Worm (Caenorhabditis elegans): ENCODE data around the gene nbet-1.
"Not testable (repeated sequence)": the region's sequence is repeated elsewhere in the genome, so short reads cannot be mapped to it uniquely, and the experiment has no call there.

The nbet-1 gene

ce11 chrIV:5209390-5209789, at the start of gene nbet-1, which contains the start of gene Y59E9AL.36:
nbet-1 (plus strand) TSS chrIV:5209501.
Y59E9AL.36 (minus strand) TSS chrIV:5209481.
- TF ChIP-seq cog-1 (tag; optimal IDR thresholded peaks at IDR 0.05) (peak; percentile 39), klf-2 (GFP tag; conservative IDR thresholded peaks at IDR 0.05) (no peak)

ce11 chrIV:5160171-5160570, 49.1 kb upstream of the nbet-1 start, which contains the start of the genes C24D10.6 and C24D10.4:
C24D10.6 (minus strand) TSS chrIV:5160248.
C24D10.4 (plus strand) TSS chrIV:5160522.
- TF ChIP-seq ref-1 (GFP tag; conservative IDR thresholded peaks at IDR 0.05) (no peak), cog-1 (tag; optimal IDR thresholded peaks at IDR 0.05) (no peak), med-1 (GFP tag; optimal IDR thresholded peaks at IDR 0.05; ENCODE audit: insufficient read depth) (no peak)

- not testable (repeated sequence) for TF ChIP-seq tab-1, ztf-23, flt-1 (GFP tag; IDR thresholded peaks at IDR 0.05)
Observed at ce11 chrIV:5162941-5163340, 46.4 kb upstream of the nbet-1 start, which contains the start of the genes nspd-3 and C24D10.2. nspd-3 (minus strand) TSS chrIV:5163041. C24D10.2 (plus strand) TSS chrIV:5163339.

ce11 chrIV:5165626-5166025, 43.7 kb upstream of the nbet-1 start, which contains the start of gene nspd-6:
nspd-6 (minus strand) TSS chrIV:5165726.
- TF ChIP-seq ztf-29, flt-1, T22C8.4 (GFP tag; IDR thresholded peaks at IDR 0.05): not testable (repeated sequence)

ce11 chrIV:5166030-5166429, 43.3 kb upstream of the nbet-1 start, which contains the start of gene ptp-5.1:
ptp-5.1 (plus strand) TSS chrIV:5166330.
- TF ChIP-seq ref-1 (GFP tag; conservative IDR thresholded peaks at IDR 0.05) (no peak), tab-1 (GFP tag; IDR thresholded peaks at IDR 0.05) (no peak), T22C8.4 (GFP tag; IDR thresholded peaks at IDR 0.05) (no peak), med-1 (GFP tag; optimal IDR thresholded peaks at IDR 0.05; ENCODE audit: insufficient read depth) (no peak), ztf-29 (GFP tag; IDR thresholded peaks at IDR 0.05) (no peak), flt-1 (GFP tag; IDR thresholded peaks at IDR 0.05) (no peak), cog-1 (tag; optimal IDR thresholded peaks at IDR 0.05) (no peak)

- peak; percentile 48 for TF ChIP-seq cog-1 (tag; optimal IDR thresholded peaks at IDR 0.05)
- no peak for TF ChIP-seq T22C8.4 (GFP tag; IDR thresholded peaks at IDR 0.05)
Observed at ce11 chrIV:5169335-5169734, 40.0 kb upstream of the nbet-1 start.

- TF ChIP-seq T22C8.4 (GFP tag; IDR thresholded peaks at IDR 0.05) (no peak), ref-1 (GFP tag; conservative IDR thresholded peaks at IDR 0.05) (no peak), klf-2 (GFP tag; conservative IDR thresholded peaks at IDR 0.05) (no peak), cog-1 (tag; optimal IDR thresholded peaks at IDR 0.05) (no peak), ztf-23 (GFP tag; IDR thresholded peaks at IDR 0.05) (no peak), med-1 (GFP tag; optimal IDR thresholded peaks at IDR 0.05; ENCODE audit: insufficient read depth) (no peak), flt-1 (GFP tag; IDR thresholded peaks at IDR 0.05) (no peak), tab-1 (GFP tag; IDR thresholded peaks at IDR 0.05) (no peak), ztf-29 (GFP tag; IDR thresholded peaks at IDR 0.05) (no peak)
Observed at ce11 chrIV:5171994-5172528, 37.2 kb upstream of the nbet-1 start.

- TF ChIP-seq flt-1 (GFP tag; IDR thresholded peaks at IDR 0.05) = 0 out of 2 replicates have a peak, but pooled peaks have one; percentile 40
- no peak for TF ChIP-seq tab-1 (GFP tag; IDR thresholded peaks at IDR 0.05)
- no peak for TF ChIP-seq cog-1 (tag; optimal IDR thresholded peaks at IDR 0.05)
Observed at ce11 chrIV:5173032-5173431, 36.3 kb upstream of the nbet-1 start, which contains the start of gene lam-1. lam-1 (plus strand) TSS chrIV:5173332.

- TF ChIP-seq tab-1 (GFP tag; IDR thresholded peaks at IDR 0.05) (peak; percentile 70; the same call in 1 of the 2 replicates), T22C8.4 (GFP tag; IDR thresholded peaks at IDR 0.05) (no peak), cog-1 (tag; optimal IDR thresholded peaks at IDR 0.05) (peak; percentile 87), klf-2 (GFP tag; conservative IDR thresholded peaks at IDR 0.05) (no peak), ref-1 (GFP tag; conservative IDR thresholded peaks at IDR 0.05) (0 out of 2 replicates have a peak, but pooled peaks have one; percentile 25), med-1 (GFP tag; optimal IDR thresholded peaks at IDR 0.05; ENCODE audit: insufficient read depth) (peak; percentile 16), ztf-23 (GFP tag; IDR thresholded peaks at IDR 0.05) (peak; percentile 82; the same call in 1 of the 2 replicates), flt-1 (GFP tag; IDR thresholded peaks at IDR 0.05) (peak; percentile 87), ztf-29 (GFP tag; IDR thresholded peaks at IDR 0.05) (no peak)
Observed at ce11 chrIV:5183755-5184166, 25.5 kb upstream of the nbet-1 start, which contains the start of gene W03F8.4. W03F8.4 (plus strand) TSS chrIV:5184123.

ce11 chrIV:5186480-5187205, 22.7 kb upstream of the nbet-1 start, which contains the start of the genes W03F8.6 and mtrf-1L:
W03F8.6 (minus strand) TSS chrIV:5186580.
mtrf-1L (plus strand) TSS chrIV:5187155.
- TF ChIP-seq klf-2 (GFP tag; conservative IDR thresholded peaks at IDR 0.05) = no peak
- no peak for TF ChIP-seq flt-1 (GFP tag; IDR thresholded peaks at IDR 0.05)
- TF ChIP-seq ztf-29 (GFP tag; IDR thresholded peaks at IDR 0.05) = no peak
- no peak for TF ChIP-seq T22C8.4 (GFP tag; IDR thresholded peaks at IDR 0.05)
- no peak for TF ChIP-seq med-1 (GFP tag; optimal IDR thresholded peaks at IDR 0.05; ENCODE audit: insufficient read depth)
- TF ChIP-seq tab-1 (GFP tag; IDR thresholded peaks at IDR 0.05) = no peak
- TF ChIP-seq ref-1 (GFP tag; conservative IDR thresholded peaks at IDR 0.05) = no peak
- no peak for TF ChIP-seq cog-1 (tag; optimal IDR thresholded peaks at IDR 0.05)
- no peak for TF ChIP-seq ztf-23 (GFP tag; IDR thresholded peaks at IDR 0.05)
